Worm (Caenorhabditis elegans) whole organism, L1 larva: ENCODE data around the gene grd-6.

Source experiments
- C16A3.4 ChIP-seq: fragments of 150-350 bp; optimal IDR thresholded peaks from 2 replicates; lab custom pipeline; 2014; ENCODE audit warnings: missing biosample characterization, missing genetic modification characterization
- C34B4.2 ChIP-seq: sonication (generic microtip); optimal IDR thresholded peaks from 2 replicates; lab custom pipeline; 2017; ENCODE audit warnings: mild to moderate bottlenecking, missing genetic modification characterization, missing compliant biosample characterization
- F16B12.6 ChIP-seq: fragments of 150-350 bp; optimal IDR thresholded peaks from 2 replicates; lab custom pipeline; 2014; ENCODE audit warnings: missing biosample characterization, missing genetic modification characterization
- Y116A8C.19 ChIP-seq: sonication (generic microtip); optimal IDR thresholded peaks from 2 replicates; lab custom pipeline; 2016; ENCODE audit warnings: missing compliant biosample characterization, missing genetic modification characterization, borderline replicate concordance
- aly-2 ChIP-seq: fragments of 150-350 bp; optimal IDR thresholded peaks from 2 replicates; lab custom pipeline; 2014; ENCODE audit warnings: missing biosample characterization, missing genetic modification characterization
- blmp-1 ChIP-seq: fragments of 150-350 bp; optimal IDR thresholded peaks from 2 replicates; lab custom pipeline; 2014; ENCODE audit warnings: missing biosample characterization, missing genetic modification characterization
- ceh-63 ChIP-seq: fragments of 200-800 bp; sonication (Bioruptor generic); optimal IDR thresholded peaks from 2 replicates; lab custom pipeline; 2018; ENCODE audit warnings: mild to moderate bottlenecking, missing genetic modification characterization, missing compliant biosample characterization
- ces-1 ChIP-seq: fragments of 150-350 bp; optimal IDR thresholded peaks from 2 replicates; lab custom pipeline; 2014; ENCODE audit warnings: missing biosample characterization, missing genetic modification reagents, missing genetic modification characterization
- dpl-1 ChIP-seq, 3 experiments: fragments of 150-350 bp in 2 of 3; sonication (generic microtip) in 1 of 3; optimal IDR thresholded peaks; 2 replicates each; lab custom pipeline; 2014 to 2017; ENCODE audit warnings: missing biosample characterization in 3 of 3, missing genetic modification characterization in 3 of 3, missing genetic modification reagents in 3 of 3
- dsc-1 ChIP-seq: sonication (generic microtip); optimal IDR thresholded peaks from 2 replicates; lab custom pipeline; 2016; ENCODE audit warnings: mild to moderate bottlenecking, missing genetic modification characterization, missing compliant biosample characterization
- efl-3 ChIP-seq: fragments of 200-800 bp; sonication (Bioruptor generic); optimal IDR thresholded peaks from 2 replicates; lab custom pipeline; 2018; ENCODE audit warnings: mild to moderate bottlenecking, missing genetic modification characterization, missing compliant biosample characterization
- egl-13 ChIP-seq: sonication (generic microtip); optimal IDR thresholded peaks from 2 replicates; lab custom pipeline; 2016; ENCODE audit warnings: missing genotype, missing genetic modification reagents, missing genetic modification characterization, missing compliant biosample characterization
- egl-27 ChIP-seq, 2 experiments: fragments of 150-350 bp in 1 of 2; sonication (generic microtip); optimal IDR thresholded peaks; 3 replicates each; lab custom pipeline; 2017 to 2018; ENCODE audit warnings: missing biosample characterization in 2 of 2, missing genetic modification characterization in 2 of 2, missing genetic modification reagents in 2 of 2
- elt-2 ChIP-seq: sonication (generic microtip); optimal IDR thresholded peaks from 2 replicates; lab custom pipeline; 2016; ENCODE audit warnings: missing genetic modification characterization, mild to moderate bottlenecking, inconsistent platforms, missing compliant biosample characterization, missing genetic modification reagents
- elt-3 ChIP-seq, 6 experiments: fragments of 150-350 bp in 1 of 6; sonication (generic microtip); optimal IDR thresholded peaks; 2 replicates each; lab custom pipeline; 2017 to 2018; ENCODE audit warnings: missing biosample characterization in 6 of 6, missing genetic modification characterization in 6 of 6, inconsistent platforms in 1 of 6
- ets-5 ChIP-seq: fragments of 200-800 bp; sonication (Bioruptor generic); IDR thresholded peaks from 2 replicates; pipeline ENCODE4 v1.3.6; 2022; ENCODE audit warnings: missing genetic modification characterization, missing compliant biosample characterization
- fkh-4 ChIP-seq: sonication (generic microtip); optimal IDR thresholded peaks from 2 replicates; lab custom pipeline; 2016; ENCODE audit warnings: missing compliant biosample characterization, missing genetic modification characterization, borderline replicate concordance
- hlh-4 ChIP-seq: sonication (generic microtip); optimal IDR thresholded peaks from 2 replicates; lab custom pipeline; 2016; ENCODE audit warnings: mild to moderate bottlenecking, missing genetic modification characterization, missing compliant biosample characterization
- isw-1 ChIP-seq: fragments of 200-800 bp; sonication (Bioruptor generic); IDR thresholded peaks from 2 replicates; pipeline ENCODE4 v1.3.6; 2022; ENCODE audit warnings: missing genetic modification characterization, missing compliant biosample characterization
- jun-1 ChIP-seq: fragments of 150-350 bp; optimal IDR thresholded peaks from 2 replicates; lab custom pipeline; 2014; ENCODE audit warnings: missing biosample characterization, missing genetic modification reagents, missing genetic modification characterization
- lin-13 ChIP-seq: fragments of 150-350 bp; optimal IDR thresholded peaks from 2 replicates; lab custom pipeline; 2014; ENCODE audit warnings: missing biosample characterization, missing genetic modification reagents, missing genetic modification characterization
- lin-35 ChIP-seq, 2 experiments: fragments of 150-350 bp; optimal IDR thresholded peaks; 2 replicates each; lab custom pipeline; 2014; ENCODE audit warnings: missing biosample characterization in 2 of 2, missing genetic modification characterization in 2 of 2, missing genetic modification reagents in 2 of 2
- lin-39 ChIP-seq: fragments of 150-350 bp; optimal IDR thresholded peaks from 2 replicates; lab custom pipeline; 2014; ENCODE audit warnings: missing biosample characterization, missing genetic modification reagents, missing genetic modification characterization
- lir-3 ChIP-seq: sonication (generic microtip); optimal IDR thresholded peaks from 2 replicates; lab custom pipeline; 2016; ENCODE audit warnings: mild to moderate bottlenecking, missing genetic modification characterization, moderate library complexity, missing compliant biosample characterization; ENCODE audit not compliant: poor library complexity
- lsy-2 ChIP-seq, 2 experiments: fragments of 150-350 bp; optimal IDR thresholded peaks; 2 replicates each; lab custom pipeline; 2014; ENCODE audit warnings: missing biosample characterization in 2 of 2, missing genetic modification characterization in 2 of 2
- mab-9 ChIP-seq: fragments of 200-800 bp; sonication (Bioruptor generic); IDR thresholded peaks from 2 replicates; pipeline ENCODE4 v1.3.6; 2022; ENCODE audit warnings: missing genetic modification reagents, missing genetic modification characterization, missing compliant biosample characterization
- nhr-11 ChIP-seq: fragments of 150-350 bp; optimal IDR thresholded peaks from 2 replicates; lab custom pipeline; 2014; ENCODE audit warnings: missing biosample characterization, missing genetic modification characterization
- nhr-12 ChIP-seq: sonication (generic microtip); optimal IDR thresholded peaks from 2 replicates; lab custom pipeline; 2017; ENCODE audit warnings: missing biosample characterization, missing genetic modification characterization
- nhr-19 ChIP-seq: fragments of 200-800 bp; sonication (Bioruptor generic); conservative IDR thresholded peaks from 2 replicates; pipeline ENCODE4 v1.3.6; 2022; ENCODE audit warnings: missing genetic modification characterization, missing compliant biosample characterization
- nhr-20 ChIP-seq: sonication (generic microtip); optimal IDR thresholded peaks from 2 replicates; lab custom pipeline; 2016; ENCODE audit warnings: mild to moderate bottlenecking, missing genetic modification characterization, missing compliant biosample characterization
- nhr-28 ChIP-seq: fragments of 150-350 bp; optimal IDR thresholded peaks from 2 replicates; lab custom pipeline; 2014; ENCODE audit warnings: missing biosample characterization, missing genetic modification characterization
- nhr-47 ChIP-seq: sonication (generic microtip); optimal IDR thresholded peaks from 2 replicates; lab custom pipeline; 2016; ENCODE audit warnings: mild to moderate bottlenecking, missing genetic modification characterization, moderate library complexity, missing compliant biosample characterization
- nhr-71 ChIP-seq: sonication (generic microtip); optimal IDR thresholded peaks from 2 replicates; lab custom pipeline; 2016; ENCODE audit warnings: mild to moderate bottlenecking, missing genetic modification characterization, moderate library complexity, missing compliant biosample characterization
- nhr-77 ChIP-seq: fragments of 150-350 bp; optimal IDR thresholded peaks from 2 replicates; lab custom pipeline; 2014; ENCODE audit warnings: missing biosample characterization, missing genetic modification characterization
- nhr-84 ChIP-seq: sonication (generic microtip); optimal IDR thresholded peaks from 2 replicates; lab custom pipeline; 2017; ENCODE audit warnings: missing biosample characterization, missing genetic modification characterization
- nhr-85 ChIP-seq: sonication (generic microtip); peaks from one replicate; lab custom pipeline; 2016; ENCODE audit warnings: missing genetic modification characterization, inconsistent platforms, missing compliant biosample characterization
- pag-3 ChIP-seq: sonication (generic microtip); optimal IDR thresholded peaks from 2 replicates; lab custom pipeline; 2017; ENCODE audit warnings: missing genetic modification characterization, mild to moderate bottlenecking, missing compliant biosample characterization, antibody characterized with exemption, borderline replicate concordance; ENCODE audit not compliant: insufficient read depth
- pax-3 ChIP-seq: fragments of 200-800 bp; sonication (Bioruptor generic); optimal IDR thresholded peaks from 2 replicates; lab custom pipeline; 2018; ENCODE audit warnings: mild to moderate bottlenecking, missing genetic modification characterization, moderate library complexity, missing compliant biosample characterization
- pqm-1 ChIP-seq: sonication (generic microtip); optimal IDR thresholded peaks from 3 replicates; lab custom pipeline; 2017; ENCODE audit warnings: missing biosample characterization, missing genetic modification characterization
- rnt-1 ChIP-seq: sonication (generic microtip); optimal IDR thresholded peaks from 2 replicates; lab custom pipeline; 2016; ENCODE audit warnings: mild to moderate bottlenecking, missing genetic modification characterization, moderate library complexity, missing compliant biosample characterization
- skn-1 ChIP-seq: fragments of 150-350 bp; optimal IDR thresholded peaks from 2 replicates; lab custom pipeline; 2014; ENCODE audit warnings: missing biosample characterization, missing genetic modification characterization
- snpc-4 ChIP-seq: fragments of 150-350 bp; optimal IDR thresholded peaks from 2 replicates; lab custom pipeline; 2014; ENCODE audit warnings: missing biosample characterization, missing genetic modification characterization
- snu-23 ChIP-seq: sonication (generic microtip); optimal IDR thresholded peaks from 2 replicates; lab custom pipeline; 2016; ENCODE audit warnings: missing genetic modification characterization, missing compliant biosample characterization
- sox-4 ChIP-seq: sonication (generic microtip); optimal IDR thresholded peaks from 2 replicates; lab custom pipeline; 2016; ENCODE audit warnings: missing genetic modification characterization, missing compliant biosample characterization
- sptf-1 ChIP-seq: fragments of 150-350 bp; optimal IDR thresholded peaks from 2 replicates; lab custom pipeline; 2014; ENCODE audit warnings: missing biosample characterization, missing genetic modification characterization
- sup-37 ChIP-seq: fragments of 200-800 bp; sonication (Bioruptor generic); optimal IDR thresholded peaks from 2 replicates; lab custom pipeline; 2018; ENCODE audit warnings: mild to moderate bottlenecking, missing genetic modification characterization, missing compliant biosample characterization
- swsn-7 ChIP-seq: sonication (generic microtip); optimal IDR thresholded peaks from 2 replicates; lab custom pipeline; 2016; ENCODE audit warnings: missing genetic modification characterization, missing compliant biosample characterization
- unc-130 ChIP-seq: fragments of 150-350 bp; optimal IDR thresholded peaks from 2 replicates; lab custom pipeline; 2017; ENCODE audit warnings: missing biosample characterization, missing genetic modification characterization, inconsistent platforms
- unc-62 ChIP-seq: fragments of 150-350 bp; optimal IDR thresholded peaks from 2 replicates; lab custom pipeline; 2014; ENCODE audit warnings: missing biosample characterization, missing genetic modification reagents, missing genetic modification characterization
- unc-86 ChIP-seq: sonication (generic microtip); optimal IDR thresholded peaks from 2 replicates; lab custom pipeline; 2016; ENCODE audit warnings: missing genetic modification characterization, missing compliant biosample characterization
- unc-98 ChIP-seq: fragments of 200-800 bp; sonication (Bioruptor generic); IDR thresholded peaks from 2 replicates; pipeline ENCODE4 v1.3.6; 2022; ENCODE audit warnings: missing genetic modification characterization, missing compliant biosample characterization
- xbp-1 ChIP-seq: sonication (generic microtip); optimal IDR thresholded peaks from 2 replicates; lab custom pipeline; 2016; ENCODE audit warnings: missing genetic modification characterization, missing compliant biosample characterization

grd-6 gene

ce11 chrV:9175218-9175837, 46.3 kb upstream of the grd-6 start, which contains the start of gene spas-1 (continued):
- TF ChIP-seq lin-39 (tag; lab: Kevin White, UChicago) (peak; percentile 94), ets-5 (GFP tag; lab: Robert Waterston, UW) (no peak), unc-62 (GFP tag; lab: Kevin White, UChicago) (peak; percentile 42), rnt-1 (peak; percentile 92), jun-1 (peak; percentile 83), aly-2 (peak; percentile 66), unc-86 (tag; lab: Kevin White, UChicago) (peak; percentile 88), fkh-4 (tag; lab: Kevin White, UChicago) (no peak), pag-3 (tag; lab: Kevin White, UChicago) (peak; percentile 19), lsy-2 (tag; optimal IDR thresholded peaks at IDR 0.05; lab: Kevin White, UChicago) (peak; percentile 92 to 93), mab-9 (GFP tag; lab: Robert Waterston, UW) (no peak), nhr-84 (no peak), lir-3 (tag; lab: Kevin White, UChicago) (peak; percentile 66), nhr-19 (GFP tag; lab: Robert Waterston, UW) (peak; percentile 92), pqm-1 (tag; lab: Kevin White, UChicago) (no peak), snpc-4 (peak; percentile 91), efl-3 (GFP tag; lab: Kevin White, UChicago) (no peak), skn-1 (tag; lab: Kevin White, UChicago) (peak; percentile 88), sptf-1 (tag; lab: Kevin White, UChicago) (no peak), nhr-71 (tag; lab: Kevin White, UChicago) (peak; percentile 95), egl-27 (tag; optimal IDR thresholded peaks at IDR 0.05; lab: Kevin White, UChicago) (no peak), xbp-1 (peak; percentile 92), unc-98 (GFP tag; lab: Robert Waterston, UW) (no peak), nhr-47 (tag; lab: Kevin White, UChicago) (peak; percentile 94), egl-13 (tag; lab: Kevin White, UChicago) (peak; percentile 79), nhr-85 (peak; percentile 95), isw-1 (peak; percentile 82), nhr-20 (peak; percentile 97), nhr-28 (tag; lab: Kevin White, UChicago) (no peak), dsc-1 (tag; lab: Kevin White, UChicago) (peak; percentile 85), F16B12.6 (peak; percentile 59), blmp-1 (peak; percentile 90), Y116A8C.19 (tag; lab: Kevin White, UChicago) (no peak), ces-1 (GFP tag; lab: Kevin White, UChicago) (no peak), nhr-12 (tag; lab: Kevin White, UChicago) (no peak), dpl-1 (GFP tag; optimal IDR thresholded peaks at IDR 0.05; lab: Kevin White, UChicago) (peak; percentile 98), snu-23 (GFP tag; lab: Kevin White, UChicago) (peak; percentile 93), lin-13 (peak; percentile 86), nhr-77 (tag; lab: Kevin White, UChicago) (peak; percentile 79), pax-3 (tag; lab: Kevin White, UChicago) (peak; percentile 46), sox-4 (peak; percentile 78), ceh-63 (GFP tag; lab: Kevin White, UChicago) (no peak), swsn-7 (tag; lab: Kevin White, UChicago) (peak; percentile 92), C16A3.4 (tag; lab: Kevin White, UChicago) (peak; percentile 91), sup-37 (peak; percentile 21), unc-130 (tag; lab: Kevin White, UChicago) (peak; percentile 88), elt-2 (peak; percentile 81), C34B4.2 (tag; lab: Kevin White, UChicago) (no peak), lin-35 (GFP tag; optimal IDR thresholded peaks at IDR 0.05; lab: Kevin White, UChicago) (peak; percentile 98 to 99), hlh-4 (no peak), nhr-11 (tag; lab: Kevin White, UChicago) (peak; percentile 84), elt-3 (tag; optimal IDR thresholded peaks at IDR 0.05; lab: Kevin White, UChicago) (peak in 3 of 6 experiments; percentile 47 to 87 (median 87))
